Fruit fly (Drosophila melanogaster): Measurements from ENCODE around the gene mthl5.

The mthl5 gene

dm6 chr3R:11850917-11851897, 35.8 kb downstream of the mthl5 start (continued):
- TF ChIP-seq CG9876 (GFP tag; optimal IDR thresholded peaks at IDR 0.05) = peak; percentile 20
- TF ChIP-seq usp (GFP tag; optimal IDR thresholded peaks at IDR 0.05) = no peak
- peak; percentile 90 for TF ChIP-seq Blimp-1 (GFP tag; optimal IDR thresholded peaks at IDR 0.05)
- TF ChIP-seq CG17568 (GFP tag; optimal IDR thresholded peaks at IDR 0.05) = peak; percentile 52
- TF ChIP-seq Lhr (GFP tag; optimal IDR thresholded peaks at IDR 0.05) = peak; percentile 71
- peak; percentile 62; the same call in 1 of the 3 replicates for TF ChIP-seq ase (GFP tag; IDR thresholded peaks at IDR 0.05)
- TF ChIP-seq Xrp1 (GFP tag; IDR thresholded peaks at IDR 0.05) = peak; percentile 88
- TF ChIP-seq dimm (GFP tag; IDR thresholded peaks at IDR 0.05) = no peak
- peak; percentile 41 for TF ChIP-seq Myb (GFP tag; optimal IDR thresholded peaks at IDR 0.05)
- TF ChIP-seq CoRest (tag; optimal IDR thresholded peaks at IDR 0.05) = peak; percentile 90
- TF ChIP-seq Sox100B (GFP tag; optimal IDR thresholded peaks at IDR 0.05) = peak; percentile 91
- TF ChIP-seq CG12104 (GFP tag; optimal IDR thresholded peaks at IDR 0.05) = peak; percentile 48
- TF ChIP-seq CG11723 (GFP tag; optimal IDR thresholded peaks at IDR 0.05) = peak; percentile 74
- no peak for TF ChIP-seq CG17612 (GFP tag; IDR thresholded peaks at IDR 0.05)
- no peak for TF ChIP-seq Dip2 (GFP tag; IDR thresholded peaks at IDR 0.05)
- TF ChIP-seq Asciz (GFP tag; optimal IDR thresholded peaks at IDR 0.05) = peak; percentile 91
- no peak for TF ChIP-seq CG11247 (GFP tag; IDR thresholded peaks at IDR 0.05)
- TF ChIP-seq Lpt (GFP tag; optimal IDR thresholded peaks at IDR 0.05) = no peak
- TF ChIP-seq ranshi (GFP tag; IDR thresholded peaks at IDR 0.05) = peak; percentile 7; the same call in 1 of the 2 replicates
- peak; percentile 85 for TF ChIP-seq CG13424 (tag; optimal IDR thresholded peaks at IDR 0.05)
- TF ChIP-seq Hr78 (GFP tag; optimal IDR thresholded peaks at IDR 0.05) = peak in 1 of 2 experiments; percentile 90
- TF ChIP-seq CG15011 (GFP tag; optimal IDR thresholded peaks at IDR 0.05) = peak; percentile 15
- no peak for TF ChIP-seq MTF-1 (GFP tag; optimal IDR thresholded peaks at IDR 0.05; ENCODE audit: borderline replicate concordance)
- peak; percentile 46 for TF ChIP-seq Max (GFP tag; optimal IDR thresholded peaks at IDR 0.05)
- TF ChIP-seq HLHmδ (GFP tag; optimal IDR thresholded peaks at IDR 0.05) = no peak
- peak; percentile 50 for TF ChIP-seq CG33213 (GFP tag; optimal IDR thresholded peaks at IDR 0.05)
- peak; percentile 83 for TF ChIP-seq pnt (GFP tag; optimal IDR thresholded peaks at IDR 0.05)
- peak; percentile 40 for TF ChIP-seq pros (GFP tag; optimal IDR thresholded peaks at IDR 0.05)
- peak; percentile 60 for TF ChIP-seq Antp (GFP tag; optimal IDR thresholded peaks at IDR 0.05)
- no peak for TF ChIP-seq fd3F (GFP tag; optimal IDR thresholded peaks at IDR 0.05)
- no peak for TF ChIP-seq CG11560 (tag; IDR thresholded peaks at IDR 0.05)
- TF ChIP-seq ATbp (GFP tag; optimal IDR thresholded peaks at IDR 0.05) = peak; percentile 94
- TF ChIP-seq chm (GFP tag; IDR thresholded peaks at IDR 0.05) = 0 out of 2 replicates have a peak, but pooled peaks have one; percentile 10
- TF ChIP-seq CG13296 (GFP tag; optimal IDR thresholded peaks at IDR 0.05) = no peak
- TF ChIP-seq CG8388 (GFP tag; optimal IDR thresholded peaks at IDR 0.05) = peak; percentile 91
- peak; percentile 56 for TF ChIP-seq NfI (GFP tag; optimal IDR thresholded peaks at IDR 0.05)
- peak; percentile 85 for TF ChIP-seq PHDP (tag; optimal IDR thresholded peaks at IDR 0.05)
- TF ChIP-seq maf-S (GFP tag; optimal IDR thresholded peaks at IDR 0.05) = peak; percentile 5
- no peak for TF ChIP-seq CG34224 (GFP tag; IDR thresholded peaks at IDR 0.05; ENCODE audit: partially characterized antibody)
- peak; percentile 4 for TF ChIP-seq trh (GFP tag; optimal IDR thresholded peaks at IDR 0.05)
- peak; percentile 96 for TF ChIP-seq sr (GFP tag; IDR thresholded peaks at IDR 0.05)
- TF ChIP-seq CG9817 (tag; optimal IDR thresholded peaks at IDR 0.05) = peak; percentile 50
- TF ChIP-seq CG7745 (tag; optimal IDR thresholded peaks at IDR 0.05) = no peak
- no peak for TF ChIP-seq hbn (GFP tag; IDR thresholded peaks at IDR 0.05; ENCODE audit: partially characterized antibody)
- TF ChIP-seq Taf1 (GFP tag; IDR thresholded peaks at IDR 0.05) = no peak
- TF ChIP-seq Rfx (GFP tag; IDR thresholded peaks at IDR 0.05) = no peak
- TF ChIP-seq Side (GFP tag; optimal IDR thresholded peaks at IDR 0.05) = peak; percentile 44
- TF ChIP-seq emc (GFP tag; optimal IDR thresholded peaks at IDR 0.05) = no peak

Measured in whole organism, embryonic.